Worm (Caenorhabditis elegans): Measurements from ENCODE around the gene sysm-1.

DNA sequence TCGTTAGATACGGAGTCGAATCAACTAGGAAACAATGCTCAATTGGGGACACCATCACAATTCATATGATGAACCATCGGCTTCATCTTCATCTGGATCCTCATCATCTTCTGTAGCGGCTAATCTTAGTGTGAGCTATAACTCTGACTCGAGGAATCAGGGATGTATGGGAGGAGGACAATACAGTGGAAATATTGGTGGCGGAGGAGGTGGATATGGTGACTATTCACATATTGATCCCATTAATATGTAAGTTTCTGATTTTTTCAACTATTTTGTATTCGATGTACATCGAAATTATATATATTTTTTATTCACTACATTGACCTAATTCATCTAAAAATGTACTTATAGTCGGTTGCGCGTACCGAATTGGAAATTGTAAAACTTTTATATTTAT is 44.4 kb upstream of the sysm-1 start:
- no peak for TF ChIP-seq nfya-1 (tag; optimal IDR thresholded peaks at IDR 0.05; ENCODE audit: borderline replicate concordance, insufficient read depth)
- TF ChIP-seq unc-62 (GFP tag; optimal IDR thresholded peaks at IDR 0.05), result no peak
- no peak for TF ChIP-seq ZK185.1 (tag; optimal IDR thresholded peaks at IDR 0.05; ENCODE audit: poor library complexity, severe bottlenecking)
